Fruit fly (Drosophila melanogaster) S2 (cell line): ENCODE data around the gene MP1.

Experiments
- CG8478 ChIP-seq: fragments of >200 bp; optimal IDR thresholded peaks from 2 replicates; lab custom pipeline; 2018
- CTCF ChIP-seq, 2 experiments: fragments of >200 bp; optimal IDR thresholded peaks; 2 replicates each; lab custom pipeline; 2018

dm6 chr3R:4333964-4334363, 26.3 kb downstream of the MP1 start, which contains the start of gene CG9776:
- TF ChIP-seq CG8478 (lab: Kevin White, UChicago) (no peak), CTCF (optimal IDR thresholded peaks at IDR 0.05; lab: Kevin White, UChicago) (peak; percentile 18 to 34)
